Fruit fly (Drosophila melanogaster) whole organism, wandering third instar larva: ENCODE results near the gene cm.

Experiments
- Abd-B ChIP-seq: fragments of >200 bp; optimal IDR thresholded peaks from 2 replicates; lab custom pipeline; 2017; ENCODE audit warnings: missing biosample characterization, missing genetic modification characterization
- CG32264 ChIP-seq: fragments of 200-800 bp; sonication (Bioruptor generic); optimal IDR thresholded peaks from 2 replicates; lab custom pipeline; 2016; ENCODE audit warnings: missing biosample characterization, missing genetic modification characterization
- CG9705 ChIP-seq: fragments of 200-800 bp; sonication (Bioruptor generic); optimal IDR thresholded peaks from 2 replicates; lab custom pipeline; 2018; ENCODE audit warnings: missing biosample characterization, mild to moderate bottlenecking, missing genetic modification characterization
- CrebA ChIP-seq: fragments of 200-800 bp; sonication (Bioruptor generic); optimal IDR thresholded peaks from 2 replicates; lab custom pipeline; 2016; ENCODE audit warnings: missing biosample characterization, mild to moderate bottlenecking, missing genetic modification characterization, borderline replicate concordance
- Dfd ChIP-seq: fragments of >200 bp; optimal IDR thresholded peaks from 2 replicates; lab custom pipeline; 2017; ENCODE audit warnings: missing biosample characterization, missing genetic modification characterization
- Dif ChIP-seq: fragments of 200-275, 200-300 bp; sonication (Bioruptor generic); optimal IDR thresholded peaks from 2 replicates; lab custom pipeline; 2018; ENCODE audit warnings: missing biosample characterization, missing genetic modification characterization; ENCODE audit not compliant: partially characterized antibody
- GATAd ChIP-seq: sonication (Bioruptor generic); optimal IDR thresholded peaks from 2 replicates; lab custom pipeline; 2016; ENCODE audit warnings: missing biosample characterization, missing genetic modification characterization
- HLH106 ChIP-seq: fragments of 200-800 bp; optimal IDR thresholded peaks from 3 replicates; lab custom pipeline; 2019; ENCODE audit warnings: missing biosample characterization, mild to moderate bottlenecking, missing genetic modification characterization, moderate library complexity
- Hnf4 ChIP-seq: fragments of 200-800 bp; sonication (Bioruptor generic); optimal IDR thresholded peaks from 2 replicates; lab custom pipeline; 2016; ENCODE audit warnings: missing biosample characterization, mild to moderate bottlenecking, missing genetic modification characterization
- Hr78 ChIP-seq: fragments of >200 bp; optimal IDR thresholded peaks from 2 replicates; lab custom pipeline; 2017; ENCODE audit warnings: missing biosample characterization, missing genetic modification characterization
- Hr83 ChIP-seq: fragments of 200-300 bp; sonication (Bioruptor generic); optimal IDR thresholded peaks from 2 replicates; lab custom pipeline; 2016; ENCODE audit warnings: missing biosample characterization, mild to moderate bottlenecking, missing genetic modification characterization, moderate library complexity; ENCODE audit not compliant: poor library complexity, severe bottlenecking
- Jra ChIP-seq: sonication (Bioruptor generic); optimal IDR thresholded peaks from 2 replicates; lab custom pipeline; 2016; ENCODE audit warnings: missing biosample characterization, missing genetic modification characterization
- Mio ChIP-seq: sonication (Bioruptor generic); optimal IDR thresholded peaks from 2 replicates; lab custom pipeline; 2016; ENCODE audit warnings: missing biosample characterization, missing genetic modification characterization
- N ChIP-seq: fragments of >200 bp; optimal IDR thresholded peaks from 2 replicates; lab custom pipeline; 2018; ENCODE audit warnings: missing biosample characterization, missing external identifiers, missing genetic modification characterization
- OdsH ChIP-seq: fragments of 200-800 bp; sonication (Bioruptor generic); optimal IDR thresholded peaks from 2 replicates; lab custom pipeline; 2016; ENCODE audit warnings: missing biosample characterization, mild to moderate bottlenecking, missing genetic modification characterization
- Rel ChIP-seq, 2 experiments: fragments of 200-800 bp; sonication (Bioruptor generic) in 1 of 2; optimal IDR thresholded peaks; 2 replicates in 1 of 2; 3 replicates in 1 of 2; lab custom pipeline; 2016 to 2019; ENCODE audit warnings: mild to moderate bottlenecking in 2 of 2, missing biosample characterization in 2 of 2, missing genetic modification characterization in 2 of 2, moderate library complexity in 1 of 2
- Sp1 ChIP-seq: fragments of 200-800 bp; sonication (Bioruptor generic); optimal IDR thresholded peaks from 3 replicates; lab custom pipeline; 2019; ENCODE audit warnings: missing biosample characterization, mild to moderate bottlenecking, missing genetic modification characterization, moderate library complexity
- Vsx2 ChIP-seq: fragments of 200-300, 225-300 bp; sonication (Bioruptor generic); optimal IDR thresholded peaks from 2 replicates; lab custom pipeline; 2018; ENCODE audit warnings: missing biosample characterization, missing genetic modification characterization; ENCODE audit not compliant: partially characterized antibody
- br ChIP-seq: fragments of 200-800 bp; sonication (Bioruptor generic); optimal IDR thresholded peaks from 2 replicates; lab custom pipeline; 2016; ENCODE audit warnings: missing biosample characterization, missing genetic modification characterization
- dl ChIP-seq, 2 experiments: fragments of 175-275, 200-275 bp in 1 of 2; fragments of 200-275 bp in 1 of 2; sonication (Bioruptor generic); optimal IDR thresholded peaks; lab custom pipeline; 2018; ENCODE audit warnings: mild to moderate bottlenecking in 2 of 2, missing biosample characterization in 2 of 2, missing genetic modification characterization in 2 of 2, moderate library complexity in 2 of 2; ENCODE audit not compliant: partially characterized antibody in 2 of 2, insufficient read depth in 1 of 2
- dsf ChIP-seq: sonication (Bioruptor generic); optimal IDR thresholded peaks from 2 replicates; lab custom pipeline; 2016; ENCODE audit warnings: missing biosample characterization, missing genetic modification characterization, borderline replicate concordance
- ey ChIP-seq: fragments of 200-800 bp; sonication (Bioruptor generic); optimal IDR thresholded peaks from 2 replicates; lab custom pipeline; 2016; ENCODE audit warnings: missing biosample characterization, missing genetic modification characterization
- foxo ChIP-seq, 2 experiments: fragments of 200-800 bp; sonication (Bioruptor generic); optimal IDR thresholded peaks; 2 replicates in 1 of 2; 3 replicates in 1 of 2; lab custom pipeline; 2016 to 2017; ENCODE audit warnings: missing biosample characterization in 2 of 2, missing genetic modification characterization in 2 of 2
- fru ChIP-seq: fragments of 200-800 bp; sonication (Bioruptor generic); optimal IDR thresholded peaks from 3 replicates; lab custom pipeline; 2016; ENCODE audit warnings: missing biosample characterization, mild to moderate bottlenecking, missing genetic modification characterization
- h ChIP-seq: fragments of 200-800 bp; sonication (Bioruptor generic); optimal IDR thresholded peaks from 3 replicates; lab custom pipeline; 2016; ENCODE audit warnings: missing biosample characterization, mild to moderate bottlenecking, missing genetic modification characterization
- jim ChIP-seq: fragments of 175-275, 200-325 bp; sonication (Bioruptor generic); optimal IDR thresholded peaks from 2 replicates; lab custom pipeline; 2016; ENCODE audit warnings: missing biosample characterization, mild to moderate bottlenecking, missing genetic modification characterization
- lola ChIP-seq: fragments of >200 bp; optimal IDR thresholded peaks from 2 replicates; lab custom pipeline; 2017; ENCODE audit warnings: missing biosample characterization, missing genetic modification characterization
- psq ChIP-seq: fragments of 200-800 bp; sonication (Bioruptor generic); optimal IDR thresholded peaks from 3 replicates; lab custom pipeline; 2017; ENCODE audit warnings: missing biosample characterization, mild to moderate bottlenecking, missing genetic modification characterization, moderate library complexity
- rgr ChIP-seq: fragments of 200-800 bp; sonication (Bioruptor generic); optimal IDR thresholded peaks from 3 replicates; lab custom pipeline; 2016; ENCODE audit warnings: missing biosample characterization, mild to moderate bottlenecking, missing genetic modification characterization
- sage ChIP-seq: fragments of 200-800 bp; sonication (Bioruptor generic); optimal IDR thresholded peaks from 2 replicates; lab custom pipeline; 2016; ENCODE audit warnings: missing biosample characterization, mild to moderate bottlenecking, missing genetic modification characterization
- sv ChIP-seq: fragments of 200-800 bp; sonication (Bioruptor generic); optimal IDR thresholded peaks from 3 replicates; lab custom pipeline; 2016; ENCODE audit warnings: missing biosample characterization, missing genetic modification characterization
- tai ChIP-seq: sonication (Bioruptor generic); optimal IDR thresholded peaks from 2 replicates; lab custom pipeline; 2016; ENCODE audit warnings: missing biosample characterization, missing genetic modification characterization
- usp ChIP-seq: fragments of >200 bp; optimal IDR thresholded peaks from 2 replicates; lab custom pipeline; 2017; ENCODE audit warnings: missing biosample characterization, missing genetic modification characterization
- woc ChIP-seq: sonication (Bioruptor generic); optimal IDR thresholded peaks from 2 replicates; lab custom pipeline; 2016; ENCODE audit warnings: missing biosample characterization, mild to moderate bottlenecking, missing genetic modification characterization

cm gene

DNA sequence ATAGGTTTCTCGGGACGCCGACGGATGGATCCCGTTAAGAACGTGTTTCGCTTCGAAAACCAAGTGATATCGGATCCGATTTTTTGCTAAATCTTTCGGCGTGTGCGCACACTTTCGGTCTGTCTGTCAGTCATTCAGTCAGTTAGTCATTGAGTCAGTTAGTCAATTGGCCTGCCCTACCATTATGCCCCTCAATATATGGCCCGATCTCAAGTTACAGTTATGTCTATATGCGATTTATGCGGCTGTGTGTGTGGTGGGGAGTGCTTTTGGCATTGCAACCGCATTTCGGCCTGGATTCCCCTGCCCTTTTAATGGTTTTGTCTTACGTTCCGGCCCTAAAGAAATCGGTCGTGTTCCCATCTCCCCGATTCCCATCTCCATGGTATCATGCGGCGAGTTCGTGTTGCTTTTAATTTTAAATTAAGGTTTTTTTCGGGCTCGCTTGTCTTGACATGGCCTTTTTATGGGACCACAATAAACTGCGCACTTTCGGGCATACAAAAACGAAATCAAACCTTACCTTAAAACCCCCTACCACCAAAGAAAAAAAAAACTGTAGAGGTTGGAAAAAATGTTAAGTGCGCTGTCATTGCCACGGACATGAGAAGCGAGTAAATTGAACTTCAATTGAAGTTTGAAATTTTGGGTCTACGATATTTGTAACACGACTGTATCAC is 28.1 kb downstream of the cm start:
- no peak for TF ChIP-seq dl (GFP tag; optimal IDR thresholded peaks at IDR 0.05; lab: Kevin White, UChicago; ENCODE audit: insufficient read depth in 1 of 2, partially characterized antibody in 2 of 2)
- no peak for TF ChIP-seq Rel (GFP tag; optimal IDR thresholded peaks at IDR 0.05; lab: Kevin White, UChicago)
- TF ChIP-seq Rel (tag; optimal IDR thresholded peaks at IDR 0.05; lab: Kevin White, UChicago) = peak; percentile 11
- no peak for TF ChIP-seq foxo (GFP tag; optimal IDR thresholded peaks at IDR 0.05; lab: Kevin White, UChicago)
- no peak for TF ChIP-seq Dfd
- no peak for TF ChIP-seq lola (GFP tag; lab: Kevin White, UChicago)
- TF ChIP-seq GATAd (GFP tag; lab: Kevin White, UChicago) = no peak

DNA sequence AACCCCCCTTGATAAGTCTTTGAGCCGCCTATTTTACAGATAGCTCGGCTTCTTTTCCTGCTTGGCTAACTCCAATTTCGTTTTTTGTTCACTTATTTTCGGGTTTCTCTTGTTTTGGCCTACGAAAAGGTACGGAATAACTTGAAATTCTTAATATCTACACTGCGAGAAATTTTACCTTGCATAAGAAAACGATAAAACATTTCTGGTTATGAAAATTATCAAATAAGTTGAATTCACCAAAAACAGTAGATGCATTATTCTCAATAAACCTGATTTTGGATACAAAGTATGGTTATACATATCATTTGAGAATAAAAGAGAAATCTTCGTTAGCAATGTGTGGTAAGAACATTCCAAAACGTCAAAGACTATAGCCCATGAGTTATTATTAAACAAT is 28.9 kb downstream of the cm start:
- peak in 1 of 2 experiments; percentile 27 for TF ChIP-seq foxo (GFP tag; optimal IDR thresholded peaks at IDR 0.05; lab: Kevin White, UChicago)
- no peak for TF ChIP-seq Vsx2 (GFP tag; lab: Kevin White, UChicago)
- peak; percentile 12 for TF ChIP-seq woc (GFP tag; lab: Kevin White, UChicago)
- TF ChIP-seq HLH106 (tag; lab: Kevin White, UChicago) = peak; percentile 34
- no peak for TF ChIP-seq CG9705 (GFP tag; lab: Kevin White, UChicago)
- TF ChIP-seq N (GFP tag; lab: Kevin White, UChicago) = no peak
- TF ChIP-seq fru = peak; percentile 55
- no peak for TF ChIP-seq CrebA (GFP tag; lab: Kevin White, UChicago)
- no peak for TF ChIP-seq Hr83 (GFP tag; lab: Kevin White, UChicago)
- peak; percentile 9 for TF ChIP-seq h
- peak; percentile 2 for TF ChIP-seq OdsH (GFP tag; lab: Kevin White, UChicago)
- no peak for TF ChIP-seq usp (GFP tag; lab: Kevin White, UChicago)
- TF ChIP-seq Sp1 (GFP tag; lab: Kevin White, UChicago) = peak; percentile 62
- peak; percentile 34 for TF ChIP-seq Hnf4
- no peak for TF ChIP-seq dsf (GFP tag; lab: Kevin White, UChicago)
- TF ChIP-seq Mio (GFP tag; lab: Kevin White, UChicago) = no peak
- TF ChIP-seq ey = no peak
- TF ChIP-seq tai (GFP tag; lab: Kevin White, UChicago) = peak; percentile 43
- peak; percentile 24 for TF ChIP-seq rgr (GFP tag; lab: Kevin White, UChicago)
- TF ChIP-seq, all 38 proteins: peak for 10

DNA sequence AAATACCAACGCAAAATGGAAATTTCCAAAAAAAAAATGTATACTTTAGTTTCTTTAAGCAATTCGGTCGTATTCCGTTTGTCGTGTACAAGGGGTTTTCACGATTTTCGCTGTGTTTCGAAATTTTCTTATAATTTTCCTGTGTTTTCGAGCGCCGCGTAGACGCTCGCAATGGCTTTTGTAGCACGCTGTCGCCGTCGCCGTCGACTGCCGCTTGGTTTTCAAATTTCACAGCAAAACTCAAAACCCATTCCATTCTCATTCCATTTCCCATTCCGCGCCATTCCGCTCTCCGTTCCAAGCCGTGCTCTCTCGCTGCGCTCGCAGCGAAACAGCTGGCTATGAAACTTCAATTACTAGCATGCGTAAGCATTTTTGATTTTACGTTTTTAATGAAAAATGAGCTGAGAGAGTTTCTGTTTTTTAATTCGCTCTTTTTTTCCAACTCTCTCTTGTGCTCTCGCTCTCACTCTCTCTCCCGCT is 29.4 kb downstream of the cm start:
- no peak for TF ChIP-seq Mio (GFP tag; lab: Kevin White, UChicago)
- peak; percentile 4 for TF ChIP-seq HLH106 (tag; lab: Kevin White, UChicago)
- peak; percentile 53 for TF ChIP-seq fru
- TF ChIP-seq Dfd = no peak
- TF ChIP-seq Hr78 (GFP tag; lab: Kevin White, UChicago) = no peak
- no peak for TF ChIP-seq Sp1 (GFP tag; lab: Kevin White, UChicago)
- TF ChIP-seq psq = peak; percentile 24
- peak; percentile 11 to 40 for TF ChIP-seq foxo (GFP tag; optimal IDR thresholded peaks at IDR 0.05; lab: Kevin White, UChicago)
- TF ChIP-seq ey = peak; percentile 4
- TF ChIP-seq CG9705 (GFP tag; lab: Kevin White, UChicago) = no peak
- no peak for TF ChIP-seq GATAd (GFP tag; lab: Kevin White, UChicago)
- TF ChIP-seq Vsx2 (GFP tag; lab: Kevin White, UChicago) = peak; percentile 75
- TF ChIP-seq CG32264 (GFP tag; lab: Kevin White, UChicago) = no peak
- peak; percentile 29 for TF ChIP-seq br (GFP tag; lab: Kevin White, UChicago)
- peak; percentile 8 for TF ChIP-seq h
- TF ChIP-seq dl (GFP tag; optimal IDR thresholded peaks at IDR 0.05; lab: Kevin White, UChicago; ENCODE audit: insufficient read depth in 1 of 2, partially characterized antibody in 2 of 2) = peak; percentile 31 to 60
- no peak for TF ChIP-seq N (GFP tag; lab: Kevin White, UChicago)
- no peak for TF ChIP-seq sage
- TF ChIP-seq rgr (GFP tag; lab: Kevin White, UChicago) = peak; percentile 17
- TF ChIP-seq lola (GFP tag; lab: Kevin White, UChicago) = no peak
- no peak for TF ChIP-seq usp (GFP tag; lab: Kevin White, UChicago)
- no peak for TF ChIP-seq sv (GFP tag; lab: Kevin White, UChicago)
- TF ChIP-seq jim = no peak
- peak; percentile 71 for TF ChIP-seq Dif
- TF ChIP-seq Abd-B = no peak
- TF ChIP-seq dsf (GFP tag; lab: Kevin White, UChicago) = no peak
- TF ChIP-seq Rel (GFP tag; optimal IDR thresholded peaks at IDR 0.05; lab: Kevin White, UChicago) = no peak
- no peak for TF ChIP-seq Rel (tag; optimal IDR thresholded peaks at IDR 0.05; lab: Kevin White, UChicago)
- TF ChIP-seq Hnf4 = no peak
- no peak for TF ChIP-seq tai (GFP tag; lab: Kevin White, UChicago)
- no peak for TF ChIP-seq OdsH (GFP tag; lab: Kevin White, UChicago)
- no peak for TF ChIP-seq Jra (GFP tag; lab: Kevin White, UChicago)
